Fruit fly (Drosophila melanogaster): ENCODE measurements around the gene CG43895.

The CG43895 gene

dm6 chr3L:21832203-21833160, 19.0 kb upstream of the CG43895 start, which contains the start of the genes CG7148 and Nopp140:
Gene CG7148 (minus strand): TSS chr3L:21832253.
Gene Nopp140 (plus strand): TSS chr3L:21832774.
- TF ChIP-seq Crg-1 (GFP tag; optimal IDR thresholded peaks at IDR 0.05): peak; percentile 75
- TF ChIP-seq CG7045 (GFP tag; optimal IDR thresholded peaks at IDR 0.05): peak; percentile 60
- TF ChIP-seq CG12768 (GFP tag; optimal IDR thresholded peaks at IDR 0.05): peak; percentile 72
- TF ChIP-seq CG14711 (tag; optimal IDR thresholded peaks at IDR 0.05): peak; percentile 55
- TF ChIP-seq CG5204 (GFP tag; optimal IDR thresholded peaks at IDR 0.05): peak; percentile 38
- peak; percentile 77 for TF ChIP-seq CG11617 (GFP tag; optimal IDR thresholded peaks at IDR 0.05)
- TF ChIP-seq pad (GFP tag; optimal IDR thresholded peaks at IDR 0.05): peak; percentile 68
- TF ChIP-seq CG7101 (tag; optimal IDR thresholded peaks at IDR 0.05): peak; percentile 77
- peak; percentile 75 for TF ChIP-seq Hr96 (GFP tag; optimal IDR thresholded peaks at IDR 0.05)
- no peak for TF ChIP-seq cnc (optimal IDR thresholded peaks at IDR 0.05)
- peak; percentile 71 for TF ChIP-seq CG33017 (tag; optimal IDR thresholded peaks at IDR 0.05)
- TF ChIP-seq cic (GFP tag; optimal IDR thresholded peaks at IDR 0.05): no peak
- peak; percentile 67 for TF ChIP-seq bab1 (GFP tag; optimal IDR thresholded peaks at IDR 0.05)
- peak; percentile 37 for TF ChIP-seq tj (GFP tag; optimal IDR thresholded peaks at IDR 0.05)
- peak; percentile 99 for TF ChIP-seq Mnt (GFP tag; optimal IDR thresholded peaks at IDR 0.05)
- peak; percentile 82 for TF ChIP-seq CG1620 (GFP tag; optimal IDR thresholded peaks at IDR 0.05)
- peak; percentile 54 for TF ChIP-seq Clk (GFP tag; optimal IDR thresholded peaks at IDR 0.05)
- peak; percentile 72 for TF ChIP-seq ovo (GFP tag; optimal IDR thresholded peaks at IDR 0.05)
- peak; percentile 69 for TF ChIP-seq toe (GFP tag; optimal IDR thresholded peaks at IDR 0.05)
- TF ChIP-seq kay (GFP tag; ENCODE audit: borderline replicate concordance): no peak

DNA sequence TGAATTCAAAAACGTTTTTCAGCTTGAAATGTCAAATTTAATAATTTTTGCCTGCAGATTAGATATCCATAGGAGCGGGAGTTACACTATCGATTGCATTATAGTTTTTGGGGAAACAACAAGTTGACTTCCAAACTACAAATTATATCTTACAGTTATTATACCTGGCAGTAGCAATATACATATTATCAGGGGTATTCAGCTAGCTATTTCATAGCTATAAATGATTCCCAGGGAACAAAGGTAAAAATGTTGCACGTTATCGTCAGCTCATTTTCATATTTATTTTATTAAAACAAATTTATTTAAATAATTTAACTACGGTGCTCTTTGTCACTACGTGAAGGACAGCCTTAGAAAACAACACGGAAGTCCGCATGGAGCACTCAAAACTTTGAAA, 16.6 kb upstream of the CG43895 start:
- TF ChIP-seq CG5204 (GFP tag; optimal IDR thresholded peaks at IDR 0.05) (no peak), CG33017 (tag; optimal IDR thresholded peaks at IDR 0.05) (no peak), Mnt (GFP tag; optimal IDR thresholded peaks at IDR 0.05) (no peak)

DNA sequence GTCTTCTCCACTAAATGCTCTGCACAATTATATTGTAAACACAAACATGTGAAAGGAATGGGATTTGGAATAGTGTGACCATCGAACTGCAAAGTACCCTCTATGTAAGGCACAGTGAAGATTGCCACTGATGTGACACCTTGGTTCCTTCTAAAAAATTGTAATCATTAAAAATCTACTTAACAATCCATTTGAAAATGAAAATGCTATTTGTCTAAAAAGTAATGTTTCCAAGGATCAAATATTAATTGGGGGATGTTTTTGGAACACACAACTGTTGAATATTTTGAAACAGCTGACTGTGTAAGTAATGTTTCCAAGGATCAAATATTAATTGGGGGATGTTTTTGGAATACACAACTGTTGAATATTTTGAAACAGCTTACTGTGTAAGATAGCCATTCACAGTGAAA, 14.7 kb upstream of the CG43895 start, which contains the start of gene CG32448:
Gene CG32448, minus strand, starts transcription at position 304 of the 413 bp plus-strand sequence.
- TF ChIP-seq CG7045 (GFP tag; optimal IDR thresholded peaks at IDR 0.05) (peak; percentile 13), CG7101 (tag; optimal IDR thresholded peaks at IDR 0.05) (peak; percentile 46), Mnt (GFP tag; optimal IDR thresholded peaks at IDR 0.05) (peak; percentile 34), tj (GFP tag; optimal IDR thresholded peaks at IDR 0.05) (no peak), CG14711 (tag; optimal IDR thresholded peaks at IDR 0.05) (peak; percentile 24), kay (GFP tag; ENCODE audit: borderline replicate concordance) (no peak), cnc (optimal IDR thresholded peaks at IDR 0.05) (no peak), CG33017 (tag; optimal IDR thresholded peaks at IDR 0.05) (peak; percentile 10), ovo (GFP tag; optimal IDR thresholded peaks at IDR 0.05) (no peak), CG12768 (GFP tag; optimal IDR thresholded peaks at IDR 0.05) (no peak), cic (GFP tag; optimal IDR thresholded peaks at IDR 0.05) (no peak), bab1 (GFP tag; optimal IDR thresholded peaks at IDR 0.05) (no peak), toe (GFP tag; optimal IDR thresholded peaks at IDR 0.05) (no peak), Crg-1 (GFP tag; optimal IDR thresholded peaks at IDR 0.05) (no peak), CG5204 (GFP tag; optimal IDR thresholded peaks at IDR 0.05) (peak; percentile 55), CG11617 (GFP tag; optimal IDR thresholded peaks at IDR 0.05) (peak; percentile 3), pad (GFP tag; optimal IDR thresholded peaks at IDR 0.05) (no peak), Clk (GFP tag; optimal IDR thresholded peaks at IDR 0.05) (no peak), Hr96 (GFP tag; optimal IDR thresholded peaks at IDR 0.05) (peak; percentile 37), CG1620 (GFP tag; optimal IDR thresholded peaks at IDR 0.05) (peak; percentile 27)

- TF ChIP-seq CG7045 (GFP tag; optimal IDR thresholded peaks at IDR 0.05) (no peak), toe (GFP tag; optimal IDR thresholded peaks at IDR 0.05) (no peak), Hr96 (GFP tag; optimal IDR thresholded peaks at IDR 0.05) (no peak), bab1 (GFP tag; optimal IDR thresholded peaks at IDR 0.05) (no peak), pad (GFP tag; optimal IDR thresholded peaks at IDR 0.05) (no peak), CG12768 (GFP tag; optimal IDR thresholded peaks at IDR 0.05) (no peak)
Measured at dm6 chr3L:21827130-21827529, 13.6 kb upstream of the CG43895 start.

dm6 chr3L:21824725-21825353, 11.3 kb upstream of the CG43895 start, which contains the start of gene eIF2A:
Gene eIF2A (plus strand): TSS chr3L:21824740.
- no peak for TF ChIP-seq cnc (optimal IDR thresholded peaks at IDR 0.05)
- peak; percentile 69 for TF ChIP-seq cic (GFP tag; optimal IDR thresholded peaks at IDR 0.05)
- peak; percentile 86 for TF ChIP-seq CG1620 (GFP tag; optimal IDR thresholded peaks at IDR 0.05)
- TF ChIP-seq CG14711 (tag; optimal IDR thresholded peaks at IDR 0.05): peak; percentile 37
- TF ChIP-seq tj (GFP tag; optimal IDR thresholded peaks at IDR 0.05): no peak
- peak; percentile 52 for TF ChIP-seq CG33017 (tag; optimal IDR thresholded peaks at IDR 0.05)
- TF ChIP-seq CG11617 (GFP tag; optimal IDR thresholded peaks at IDR 0.05): peak; percentile 48
- peak; percentile 35 for TF ChIP-seq Clk (GFP tag; optimal IDR thresholded peaks at IDR 0.05)
- TF ChIP-seq bab1 (GFP tag; optimal IDR thresholded peaks at IDR 0.05): peak; percentile 77
- peak; percentile 90 for TF ChIP-seq Crg-1 (GFP tag; optimal IDR thresholded peaks at IDR 0.05)
- peak; percentile 90 for TF ChIP-seq Mnt (GFP tag; optimal IDR thresholded peaks at IDR 0.05)
- peak; percentile 36 for TF ChIP-seq toe (GFP tag; optimal IDR thresholded peaks at IDR 0.05)
- peak; percentile 64 for TF ChIP-seq Hr96 (GFP tag; optimal IDR thresholded peaks at IDR 0.05)
- TF ChIP-seq CG7045 (GFP tag; optimal IDR thresholded peaks at IDR 0.05): peak; percentile 43
- TF ChIP-seq CG7101 (tag; optimal IDR thresholded peaks at IDR 0.05): peak; percentile 76
- peak; percentile 72 for TF ChIP-seq pad (GFP tag; optimal IDR thresholded peaks at IDR 0.05)
- TF ChIP-seq ovo (GFP tag; optimal IDR thresholded peaks at IDR 0.05): peak; percentile 51
- peak; percentile 34 for TF ChIP-seq CG5204 (GFP tag; optimal IDR thresholded peaks at IDR 0.05)
- TF ChIP-seq CG12768 (GFP tag; optimal IDR thresholded peaks at IDR 0.05): peak; percentile 67
- TF ChIP-seq kay (GFP tag; ENCODE audit: borderline replicate concordance): no peak

All from whole organism, adult.